Fruit fly (Drosophila melanogaster) whole organism, adult: Measurements from ENCODE around the gene uif.
A peak's percentile ranks its signal among the peaks of the same experiment; 100 is the strongest.

Source experiments
- CG11617 ChIP-seq: fragments of 200-800 bp; sonication (Bioruptor generic); optimal IDR thresholded peaks from 2 replicates; lab custom pipeline; 2017; ENCODE audit warnings: mild to moderate bottlenecking, missing biosample characterization, missing genetic modification reagents, missing genetic modification characterization
- CG12768 ChIP-seq: fragments of 200-800 bp; sonication (Bioruptor generic); optimal IDR thresholded peaks from 2 replicates; lab custom pipeline; 2017; ENCODE audit warnings: missing biosample characterization, missing genetic modification characterization, mild to moderate bottlenecking, moderate library complexity, missing genetic modification reagents
- kay ChIP-seq: fragments of 200-800 bp; sonication (Bioruptor generic); peaks from one replicate; lab custom pipeline; 2016; ENCODE audit warnings: missing biosample characterization, missing genetic modification characterization, borderline replicate concordance
- ovo ChIP-seq: fragments of 200-800 bp; sonication (Bioruptor generic); optimal IDR thresholded peaks from 2 replicates; lab custom pipeline; 2016; ENCODE audit warnings: missing biosample characterization, missing genetic modification characterization
- pad ChIP-seq: fragments of 200-800 bp; sonication (Bioruptor generic); optimal IDR thresholded peaks from 3 replicates; lab custom pipeline; 2017; ENCODE audit warnings: missing biosample characterization, missing genetic modification characterization, mild to moderate bottlenecking, moderate library complexity, missing genetic modification reagents
- toe ChIP-seq: fragments of 200-800 bp; sonication (Bioruptor generic); optimal IDR thresholded peaks from 2 replicates; lab custom pipeline; 2016; ENCODE audit warnings: missing biosample characterization, missing genetic modification characterization

DNA sequence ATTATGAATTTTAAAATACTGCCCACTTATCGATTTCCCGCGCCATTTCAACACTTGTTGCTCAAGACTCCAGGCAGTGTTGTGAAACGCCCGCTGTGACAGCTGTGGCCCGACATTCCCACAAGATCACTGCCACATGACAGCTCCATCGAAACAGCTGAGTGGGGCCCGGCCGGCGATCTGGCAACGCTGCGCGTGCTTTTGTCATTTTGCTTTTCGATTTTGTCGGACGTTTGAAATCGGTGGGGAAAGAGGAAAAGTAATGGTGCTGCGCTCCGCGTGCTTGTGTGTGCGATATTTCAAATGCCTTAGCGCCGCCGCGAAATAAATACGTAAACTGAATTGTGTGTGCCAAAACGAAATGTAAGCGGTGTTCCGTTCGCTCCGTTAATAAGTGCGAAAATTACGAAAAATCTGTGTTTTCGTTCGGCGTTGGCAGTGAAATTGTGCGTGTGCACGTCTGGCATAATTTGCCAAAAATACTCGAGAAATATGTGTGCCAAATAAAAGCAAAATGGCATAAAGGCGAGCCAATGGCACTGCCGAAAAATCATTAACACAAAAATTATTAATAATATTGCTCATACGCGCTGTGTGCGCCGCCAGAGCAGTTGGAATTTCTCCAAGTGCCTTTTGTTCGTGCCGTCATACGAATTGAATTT, 32.1 kb upstream of the uif start:
- TF ChIP-seq toe, result no peak
- no peak for TF ChIP-seq kay
- TF ChIP-seq CG11617, result peak; percentile 57
- TF ChIP-seq pad (GFP tag; lab: Kevin White, UChicago), result peak; percentile 67
- peak; percentile 59 for TF ChIP-seq ovo (GFP tag; lab: Kevin White, UChicago)
- TF ChIP-seq CG12768 (GFP tag; lab: Kevin White, UChicago), result peak; percentile 4
